Worm (Caenorhabditis elegans): ENCODE measurements around the gene ppm-1.G.

DNA sequence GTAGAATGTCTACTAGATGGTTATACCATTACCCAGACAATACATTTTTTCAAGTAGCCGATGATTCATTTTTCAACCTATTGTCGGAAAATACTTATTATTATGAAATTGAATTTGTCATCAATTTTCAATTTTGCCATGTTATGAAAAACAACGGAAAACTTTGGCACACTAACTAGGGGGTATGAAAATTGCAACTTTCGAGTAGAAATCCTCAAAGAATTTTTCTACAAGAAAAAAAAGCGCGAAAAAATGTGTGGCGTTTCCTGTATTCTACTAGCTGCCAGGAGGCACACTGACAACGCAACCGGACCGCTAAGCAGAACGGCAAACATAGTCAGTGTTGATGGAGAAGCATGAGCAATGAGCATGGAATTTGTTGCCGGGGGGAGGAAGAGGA lies 29.1 kb upstream of the ppm-1.G start:
- TF ChIP-seq ceh-13 (GFP tag; optimal IDR thresholded peaks at IDR 0.05) (no peak), flt-1 (GFP tag; IDR thresholded peaks at IDR 0.05) (no peak), tra-4 (tag; optimal IDR thresholded peaks at IDR 0.05) (no peak), ama-1 (optimal IDR thresholded peaks at IDR 0.05) (no peak), scrt-1 (GFP tag; IDR thresholded peaks at IDR 0.05) (no peak)

Data from whole organism, early embryonic.